Worm (Caenorhabditis elegans): ENCODE measurements around the gene T01B7.9.

Gene T01B7.9

ce11 chrII:8740326-8740949, 13.8 kb upstream of the T01B7.9 start:
- TF ChIP-seq R02D3.7 (tag; optimal IDR thresholded peaks at IDR 0.05) (peak; percentile 7), nhr-43 (tag; optimal IDR thresholded peaks at IDR 0.05; ENCODE audit: poor library complexity, severe bottlenecking) (peak; percentile 65), nhr-25 (tag; optimal IDR thresholded peaks at IDR 0.05) (peak; percentile 6), elt-2 (tag; optimal IDR thresholded peaks at IDR 0.05) (peak; percentile 95), jun-1 (tag; optimal IDR thresholded peaks at IDR 0.05) (peak; percentile 67), pha-4 (tag; optimal IDR thresholded peaks at IDR 0.05) (no peak), nfya-1 (tag; optimal IDR thresholded peaks at IDR 0.05; ENCODE audit: insufficient read depth) (peak; percentile 17), nhr-23 (tag; optimal IDR thresholded peaks at IDR 0.05) (peak; percentile 51), mml-1 (tag; optimal IDR thresholded peaks at IDR 0.05) (no peak), mdl-1 (tag; optimal IDR thresholded peaks at IDR 0.05) (peak; percentile 39), ceh-82 (tag; optimal IDR thresholded peaks at IDR 0.05) (no peak), pqm-1 (tag; optimal IDR thresholded peaks at IDR 0.05) (peak; percentile 88), elt-3 (tag; optimal IDR thresholded peaks at IDR 0.05) (peak; percentile 42 to 91 (median 87)), ZK546.5 (tag; optimal IDR thresholded peaks at IDR 0.05) (no peak), nhr-12 (tag; optimal IDR thresholded peaks at IDR 0.05) (no peak), tbx-2 (tag; optimal IDR thresholded peaks at IDR 0.05) (no peak), fos-1 (tag; optimal IDR thresholded peaks at IDR 0.05) (peak; percentile 66)

DNA sequence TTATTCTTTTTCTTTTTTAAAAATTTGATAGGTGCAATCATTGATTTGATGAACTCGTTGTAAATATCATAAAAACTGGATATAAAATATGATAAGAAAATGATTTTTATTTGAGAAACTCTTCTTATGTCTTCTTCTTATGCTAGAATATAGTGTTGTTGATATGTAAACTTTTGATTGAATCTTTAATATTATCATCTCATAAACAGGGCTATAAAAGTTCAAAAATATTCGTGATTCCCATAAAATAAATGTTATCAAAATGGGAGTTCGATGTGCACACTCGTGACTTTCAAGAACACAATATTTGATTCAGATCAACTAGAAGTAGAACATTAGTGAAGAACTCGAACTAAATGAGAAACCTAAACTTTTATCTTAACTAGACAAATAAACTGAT, 12.4 kb upstream of the T01B7.9 start:
- peak; percentile 47 for TF ChIP-seq jun-1 (tag; optimal IDR thresholded peaks at IDR 0.05)
- peak; percentile 52 for TF ChIP-seq pha-4 (tag; optimal IDR thresholded peaks at IDR 0.05)
- TF ChIP-seq pqm-1 (tag; optimal IDR thresholded peaks at IDR 0.05): peak; percentile 80
- TF ChIP-seq nhr-76 (tag; optimal IDR thresholded peaks at IDR 0.05): no peak
- no peak for TF ChIP-seq nhr-11 (tag; optimal IDR thresholded peaks at IDR 0.05)
- TF ChIP-seq nhr-77 (tag; optimal IDR thresholded peaks at IDR 0.05): no peak
- peak; percentile 89 for TF ChIP-seq elt-2 (tag; optimal IDR thresholded peaks at IDR 0.05)
- no peak for TF ChIP-seq nhr-67 (tag; optimal IDR thresholded peaks at IDR 0.05)

ce11 chrII:8738244-8738643, 11.6 kb upstream of the T01B7.9 start:
- peak; percentile 7 for TF ChIP-seq elt-2 (tag; optimal IDR thresholded peaks at IDR 0.05)
- TF ChIP-seq eor-1 (tag; optimal IDR thresholded peaks at IDR 0.05): no peak
- no peak for TF ChIP-seq mdl-1 (tag; optimal IDR thresholded peaks at IDR 0.05)
- no peak for TF ChIP-seq nfya-1 (tag; optimal IDR thresholded peaks at IDR 0.05; ENCODE audit: insufficient read depth)
- no peak for TF ChIP-seq nhr-28 (tag; optimal IDR thresholded peaks at IDR 0.05)

ce11 chrII:8737456-8737855, 10.9 kb upstream of the T01B7.9 start, which contains the start of gene idpb-4:
TSS of gene idpb-4 (minus strand) at chrII:8737556.
- TF ChIP-seq lsy-12 (tag; optimal IDR thresholded peaks at IDR 0.05) (no peak), mml-1 (tag; optimal IDR thresholded peaks at IDR 0.05) (no peak), hmg-11 (tag; optimal IDR thresholded peaks at IDR 0.05) (no peak), lin-39 (tag; optimal IDR thresholded peaks at IDR 0.05) (no peak), nhr-23 (tag; optimal IDR thresholded peaks at IDR 0.05) (no peak), fos-1 (tag; optimal IDR thresholded peaks at IDR 0.05) (no peak), nhr-237 (tag; optimal IDR thresholded peaks at IDR 0.05) (no peak), ceh-9 (tag; optimal IDR thresholded peaks at IDR 0.05) (no peak), aly-2 (tag; optimal IDR thresholded peaks at IDR 0.05) (no peak)

ce11 chrII:8733627-8734026, 7.0 kb upstream of the T01B7.9 start:
- TF ChIP-seq elt-1 (tag; optimal IDR thresholded peaks at IDR 0.05): no peak

ce11 chrII:8732339-8733100, 5.9 kb upstream of the T01B7.9 start, which contains the start of gene rol-6:
TSS of gene rol-6 (plus strand) at chrII:8733050.
- TF ChIP-seq skn-1 (tag; optimal IDR thresholded peaks at IDR 0.05): no peak
- peak; percentile 68 for TF ChIP-seq nhr-43 (tag; optimal IDR thresholded peaks at IDR 0.05; ENCODE audit: poor library complexity, severe bottlenecking)
